Worm (Caenorhabditis elegans) whole organism, early embryonic: Measurements from ENCODE around the gene F41G3.18.

Source experiments
- hmg-4 ChIP-seq: fragments of 200-800 bp; sonication (Bioruptor generic); optimal IDR thresholded peaks from 2 replicates; lab custom pipeline; 2018; ENCODE audit warnings: mild to moderate bottlenecking, missing genetic modification characterization, missing compliant biosample characterization
- pes-1 ChIP-seq: fragments of 200-800 bp; sonication (Bioruptor generic); IDR thresholded peaks from 2 replicates; pipeline ENCODE4 v1.3.6; 2022; ENCODE audit warnings: missing genetic modification reagents, missing genetic modification characterization, missing compliant biosample characterization
- tbx-37 ChIP-seq: fragments of 200-800 bp; sonication (Bioruptor generic); conservative IDR thresholded peaks from 2 replicates; pipeline ENCODE4 v1.3.6; 2022; ENCODE audit warnings: missing genetic modification reagents, missing genetic modification characterization, missing compliant biosample characterization

- no peak for TF ChIP-seq pes-1 (GFP tag; lab: Robert Waterston, UW)
- no peak for TF ChIP-seq tbx-37 (GFP tag; lab: Robert Waterston, UW)
- TF ChIP-seq hmg-4 (GFP tag; lab: Kevin White, UChicago): no peak
Measured at ce11 chrII:6808539-6808938, 40.4 kb downstream of the F41G3.18 start.
